Fruit fly (Drosophila melanogaster) whole organism, embryonic: ENCODE results near the gene flfl.

Experiments
- Asciz ChIP-seq: fragments of 200-800 bp; sonication (Bioruptor generic); optimal IDR thresholded peaks from 2 replicates; lab custom pipeline; 2017; ENCODE audit warnings: missing biosample characterization, mild to moderate bottlenecking, missing genetic modification characterization, missing genetic modification reagents
- Atf6 ChIP-seq: fragments of 200-800 bp; sonication (Bioruptor generic); IDR thresholded peaks from 2 replicates; pipeline ENCODE4 v1.3.6; 2022; ENCODE audit warnings: missing biosample characterization, missing genetic modification characterization
- Awh ChIP-seq: fragments of 200-800 bp; sonication (Bioruptor generic); IDR thresholded peaks from 2 replicates; pipeline ENCODE4, ENCODE4 v1.3.6; 2022; ENCODE audit warnings: missing biosample characterization, missing genetic modification characterization
- B-H2 ChIP-seq: fragments of 200-800 bp; sonication (Bioruptor generic); optimal IDR thresholded peaks from 2 replicates; lab custom pipeline; 2018; ENCODE audit warnings: missing biosample characterization, mild to moderate bottlenecking, missing genetic modification characterization
- CG10321 ChIP-seq: fragments of 200-800 bp; sonication (Bioruptor generic); IDR thresholded peaks from 2 replicates; pipeline ENCODE4 v1.3.6; 2022; ENCODE audit warnings: missing biosample characterization, missing genetic modification characterization
- CG10543 ChIP-seq: fragments of 200-800 bp; sonication (Bioruptor generic); optimal IDR thresholded peaks from 3 replicates; lab custom pipeline; 2017; ENCODE audit warnings: missing biosample characterization, mild to moderate bottlenecking, missing genetic modification characterization, moderate library complexity
- CG11696 ChIP-seq: fragments of 200-800 bp; sonication (Bioruptor generic); IDR thresholded peaks from 2 replicates; pipeline ENCODE4 v1.3.6; 2022; ENCODE audit warnings: missing biosample characterization, missing genetic modification characterization
- CG12299 ChIP-seq: fragments of 200-800 bp; sonication (Bioruptor generic); optimal IDR thresholded peaks from 2 replicates; lab custom pipeline; 2018; ENCODE audit warnings: missing biosample characterization, mild to moderate bottlenecking, missing genetic modification characterization
- CG13123 ChIP-seq: fragments of 200-800 bp; sonication (Bioruptor generic); optimal IDR thresholded peaks from 2 replicates; lab custom pipeline; 2016; ENCODE audit warnings: missing biosample characterization, missing genetic modification characterization
- CG13287 ChIP-seq: fragments of 200-800 bp; sonication (Bioruptor generic); IDR thresholded peaks from 2 replicates; pipeline ENCODE4 v1.3.6; 2022; ENCODE audit warnings: missing biosample characterization, missing genetic modification characterization; ENCODE audit not compliant: partially characterized antibody
- CG13424 ChIP-seq: fragments of 200-800 bp; sonication (Bioruptor generic); optimal IDR thresholded peaks from 2 replicates; lab custom pipeline; 2019; ENCODE audit warnings: missing biosample characterization, mild to moderate bottlenecking, missing genetic modification characterization, moderate library complexity
- CG1529 ChIP-seq: fragments of 200-800 bp; sonication (Bioruptor generic); optimal IDR thresholded peaks from 3 replicates; lab custom pipeline; 2018; ENCODE audit warnings: missing biosample characterization, missing genetic modification characterization
- CG17829 ChIP-seq: fragments of 200-800 bp; optimal IDR thresholded peaks from 2 replicates; lab custom pipeline; 2019; ENCODE audit warnings: missing biosample characterization, mild to moderate bottlenecking, missing genetic modification characterization, moderate library complexity
- CG1792 ChIP-seq: fragments of 200-800 bp; sonication (Bioruptor generic); optimal IDR thresholded peaks from 2 replicates; lab custom pipeline; 2016; ENCODE audit warnings: missing biosample characterization, missing genetic modification characterization
- CG32532 ChIP-seq: fragments of 200-800 bp; sonication (Bioruptor generic); IDR thresholded peaks from 2 replicates; pipeline ENCODE4 v1.3.6; 2022; ENCODE audit warnings: missing biosample characterization, missing genetic modification characterization
- CG3726 ChIP-seq: fragments of 200-800 bp; sonication (Bioruptor generic); IDR thresholded peaks from 3 replicates; pipeline ENCODE4, ENCODE4 v1.3.6; 2022; ENCODE audit warnings: missing biosample characterization, missing genetic modification characterization
- CG4282 ChIP-seq: fragments of 200-800 bp; sonication (Bioruptor generic); optimal IDR thresholded peaks from 2 replicates; lab custom pipeline; 2016; ENCODE audit warnings: missing biosample characterization, missing genetic modification characterization
- CG4820 ChIP-seq: fragments of 200-800 bp; sonication (Bioruptor generic); optimal IDR thresholded peaks from 3 replicates; lab custom pipeline; 2016; ENCODE audit warnings: missing biosample characterization, missing genetic modification characterization
- CG7271 ChIP-seq: fragments of 200-800 bp; sonication (Bioruptor generic); optimal IDR thresholded peaks from 2 replicates; lab custom pipeline; 2018; ENCODE audit warnings: missing biosample characterization, mild to moderate bottlenecking, missing genetic modification characterization, moderate library complexity
- CG7786 ChIP-seq: fragments of 200-800 bp; sonication (Bioruptor generic); optimal IDR thresholded peaks from 2 replicates; lab custom pipeline; 2016; ENCODE audit warnings: missing biosample characterization, missing genetic modification characterization
- CG9876 ChIP-seq: fragments of 200-800 bp; sonication (Bioruptor generic); optimal IDR thresholded peaks from 2 replicates; lab custom pipeline; 2016; ENCODE audit warnings: missing biosample characterization, missing genetic modification characterization
- CHES-1-like ChIP-seq: fragments of 200-800 bp; sonication (Bioruptor generic); optimal IDR thresholded peaks from 2 replicates; lab custom pipeline; 2016; ENCODE audit warnings: missing biosample characterization, missing genetic modification characterization
- CTCF ChIP-seq: fragments of 200-800 bp; sonication (Bioruptor generic); optimal IDR thresholded peaks from 2 replicates; lab custom pipeline; 2017; ENCODE audit warnings: missing biosample characterization, mild to moderate bottlenecking, missing genetic modification characterization, moderate library complexity
- Deaf1 ChIP-seq: fragments of 200-800 bp; optimal IDR thresholded peaks from 3 replicates; lab custom pipeline; 2019; ENCODE audit warnings: missing biosample characterization, mild to moderate bottlenecking, missing genetic modification characterization, moderate library complexity
- GATAe ChIP-seq: fragments of 200-800 bp; sonication (Bioruptor generic); conservative IDR thresholded peaks from 2 replicates; pipeline ENCODE4 v1.3.6; 2022; ENCODE audit warnings: missing biosample characterization, missing genetic modification characterization
- HHEX ChIP-seq: fragments of 200-800 bp; sonication (Bioruptor generic); optimal IDR thresholded peaks from 3 replicates; lab custom pipeline; 2017; ENCODE audit warnings: missing biosample characterization, mild to moderate bottlenecking, missing genetic modification characterization, missing genetic modification reagents
- Hmr ChIP-seq: fragments of 200-800 bp; sonication (Bioruptor generic); optimal IDR thresholded peaks from 3 replicates; lab custom pipeline; 2017; ENCODE audit warnings: mild to moderate bottlenecking, missing biosample characterization, missing genetic modification reagents, missing genetic modification characterization
- Hmx ChIP-seq: fragments of 200-800 bp; sonication (Bioruptor generic); optimal IDR thresholded peaks from 2 replicates; lab custom pipeline; 2016; ENCODE audit warnings: missing biosample characterization, missing genetic modification characterization
- Lpt ChIP-seq: fragments of >200 bp; optimal IDR thresholded peaks from 2 replicates; lab custom pipeline; 2018; ENCODE audit warnings: missing biosample characterization, missing genetic modification characterization
- Mrtf ChIP-seq: fragments of 200-800 bp; sonication (Bioruptor generic); IDR thresholded peaks from 3 replicates; pipeline ENCODE4 v1.3.6; 2022; ENCODE audit warnings: missing biosample characterization, missing genetic modification characterization
- NC2α ChIP-seq: fragments of 200-800 bp; sonication (Bioruptor generic); optimal IDR thresholded peaks from 2 replicates; lab custom pipeline; 2016; ENCODE audit warnings: missing biosample characterization, missing genetic modification characterization
- Neu2 ChIP-seq: fragments of 200-800 bp; sonication (Bioruptor generic); optimal IDR thresholded peaks from 3 replicates; lab custom pipeline; 2016; ENCODE audit warnings: missing biosample characterization, missing genetic modification characterization, borderline replicate concordance
- Nf-YA ChIP-seq: fragments of 200-800 bp; sonication (Bioruptor generic); IDR thresholded peaks from 2 replicates; pipeline ENCODE4 v1.3.6; 2022; ENCODE audit warnings: missing biosample characterization, missing genetic modification characterization
- Oli ChIP-seq: fragments of 200-800 bp; sonication (Bioruptor generic); optimal IDR thresholded peaks from 2 replicates; lab custom pipeline; 2018; ENCODE audit warnings: missing biosample characterization, mild to moderate bottlenecking, missing genetic modification characterization, moderate library complexity
- ab ChIP-seq: fragments of 200-800 bp; sonication (Bioruptor generic); optimal IDR thresholded peaks from 2 replicates; lab custom pipeline; 2016; ENCODE audit warnings: missing biosample characterization, missing genetic modification characterization
- ash1 ChIP-seq: fragments of 200-800 bp; sonication (Bioruptor generic); optimal IDR thresholded peaks from 2 replicates; lab custom pipeline; 2018; ENCODE audit warnings: missing biosample characterization, mild to moderate bottlenecking, missing genetic modification characterization
- btn ChIP-seq: fragments of 200-800 bp; sonication (Bioruptor generic); optimal IDR thresholded peaks from 2 replicates; lab custom pipeline; 2016; ENCODE audit warnings: missing biosample characterization, missing genetic modification characterization
- croc ChIP-seq: fragments of 200-800 bp; sonication (Bioruptor generic); conservative IDR thresholded peaks from 3 replicates; pipeline ENCODE4 v1.3.6; 2022; ENCODE audit warnings: missing biosample characterization, missing genetic modification characterization
- crol ChIP-seq: fragments of 200-800 bp; sonication (Bioruptor generic); IDR thresholded peaks from 2 replicates; pipeline ENCODE4 v1.3.6; 2022; ENCODE audit warnings: missing biosample characterization, missing genetic modification characterization
- crp ChIP-seq, 2 experiments: fragments of 200-800 bp; sonication (Bioruptor generic); optimal IDR thresholded peaks; 2 replicates in 1 of 2; 3 replicates in 1 of 2; lab custom pipeline; 2017; ENCODE audit warnings: missing biosample characterization in 2 of 2, missing genetic modification characterization in 2 of 2, mild to moderate bottlenecking in 1 of 2, moderate library complexity in 1 of 2
- dmrt99B ChIP-seq: fragments of 200-800 bp; sonication (Bioruptor generic); optimal IDR thresholded peaks from 2 replicates; lab custom pipeline; 2018; ENCODE audit warnings: missing biosample characterization, mild to moderate bottlenecking, missing genetic modification characterization, moderate library complexity
- ems ChIP-seq: fragments of 200-800 bp; sonication (Bioruptor generic); optimal IDR thresholded peaks from 3 replicates; lab custom pipeline; 2016; ENCODE audit warnings: missing biosample characterization, missing genetic modification characterization
- fru ChIP-seq: fragments of >200 bp; optimal IDR thresholded peaks from 2 replicates; lab custom pipeline; 2017
- h ChIP-seq: fragments of >200 bp; optimal IDR thresholded peaks from 2 replicates; lab custom pipeline; 2017
- luna ChIP-seq: fragments of 200-800 bp; sonication (Bioruptor generic); optimal IDR thresholded peaks from 2 replicates; lab custom pipeline; 2016; ENCODE audit warnings: missing biosample characterization, missing genetic modification characterization
- nau ChIP-seq: fragments of 200-800 bp; sonication (Bioruptor generic); optimal IDR thresholded peaks from 3 replicates; lab custom pipeline; 2017; ENCODE audit warnings: missing biosample characterization, mild to moderate bottlenecking, missing genetic modification characterization, missing genetic modification reagents
- nerfin-2 ChIP-seq: fragments of 200-800 bp; sonication (Bioruptor generic); IDR thresholded peaks from 2 replicates; pipeline ENCODE4 v1.3.6; 2022; ENCODE audit warnings: missing biosample characterization, missing genetic modification characterization; ENCODE audit not compliant: partially characterized antibody
- p53 ChIP-seq: fragments of 200-800 bp; sonication (Bioruptor generic); optimal IDR thresholded peaks from 2 replicates; lab custom pipeline; 2016; ENCODE audit warnings: missing biosample characterization, missing genetic modification characterization
- pfk ChIP-seq: fragments of 200-800 bp; sonication (Bioruptor generic); optimal IDR thresholded peaks from 2 replicates; lab custom pipeline; 2018; ENCODE audit warnings: missing biosample characterization, mild to moderate bottlenecking, missing genetic modification characterization, moderate library complexity
- slou ChIP-seq: fragments of 200-800 bp; sonication (Bioruptor generic); optimal IDR thresholded peaks from 3 replicates; lab custom pipeline; 2016; ENCODE audit warnings: missing biosample characterization, missing genetic modification characterization
- toy ChIP-seq: fragments of 200-800 bp; sonication (Bioruptor generic); IDR thresholded peaks from 2 replicates; pipeline ENCODE4 v1.3.6; 2022; ENCODE audit warnings: missing biosample characterization, missing genetic modification characterization
- twi ChIP-seq: fragments of 200-800 bp; optimal IDR thresholded peaks from 2 replicates; lab custom pipeline; 2019; ENCODE audit warnings: missing biosample characterization, mild to moderate bottlenecking, missing genetic modification characterization, moderate library complexity

Gene flfl

DNA sequence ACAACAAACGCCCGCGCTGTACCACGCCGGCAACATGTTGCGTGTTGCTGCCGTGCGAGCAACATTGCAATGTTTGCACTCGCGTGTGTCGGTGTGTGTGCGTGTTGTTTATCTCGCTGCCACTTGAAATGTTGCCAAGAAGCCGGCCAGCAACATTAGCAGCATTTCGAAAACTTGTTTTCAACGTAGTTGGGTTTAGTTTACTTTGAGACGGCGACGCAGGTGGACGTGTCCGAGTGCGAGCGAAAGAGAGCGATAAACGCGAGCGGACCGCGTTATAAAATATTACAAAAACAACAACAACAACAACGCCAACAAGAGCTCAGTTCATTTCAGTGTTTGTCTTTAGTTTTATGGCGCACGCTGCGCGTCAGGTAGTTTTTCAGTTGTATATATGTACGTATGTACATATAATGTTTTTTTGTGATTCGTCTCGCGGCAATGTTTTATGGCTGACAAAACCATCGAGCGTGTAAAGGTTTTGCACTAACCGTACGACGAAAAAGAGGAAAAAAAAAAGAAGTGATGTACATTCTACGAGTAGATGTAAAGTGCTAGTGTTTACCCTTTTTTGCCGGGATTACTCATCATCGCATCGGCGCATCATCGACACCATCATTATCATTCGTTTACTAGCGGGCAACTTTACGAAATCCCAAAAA, 31.4 kb downstream of the flfl start, which contains the start of gene kmr:
Gene kmr (plus strand): TSS at position 196 of the 662 bp plus-strand sequence.
- peak; percentile 19 for TF ChIP-seq CG7271
- TF ChIP-seq ash1 (GFP tag; lab: Kevin White, UChicago): no peak
- no peak for TF ChIP-seq CG1529 (GFP tag; lab: Kevin White, UChicago)
- no peak for TF ChIP-seq pfk (GFP tag; lab: Kevin White, UChicago)
- TF ChIP-seq h (lab: Kevin White, UChicago): no peak
- peak; percentile 39 for TF ChIP-seq dmrt99B (tag; lab: Kevin White, UChicago)
- TF ChIP-seq CG13287 (GFP tag; lab: Robert Waterston, UW): peak; percentile 65; the same call in 1 of the 2 replicates
- TF ChIP-seq luna (GFP tag; lab: Kevin White, UChicago): no peak
- TF ChIP-seq HHEX (GFP tag; lab: Kevin White, UChicago): peak; percentile 62
- peak; percentile 32 for TF ChIP-seq Hmr
- TF ChIP-seq nerfin-2 (GFP tag; lab: Robert Waterston, UW): peak; percentile 14; the same call in 1 of the 2 replicates
- no peak for TF ChIP-seq CHES-1-like (GFP tag; lab: Kevin White, UChicago)
- peak; percentile 72 for TF ChIP-seq nau
- no peak for TF ChIP-seq Nf-YA (GFP tag; lab: Robert Waterston, UW)
- TF ChIP-seq btn (GFP tag; lab: Kevin White, UChicago): no peak
- TF ChIP-seq Oli: no peak
- TF ChIP-seq CG10543 (GFP tag; lab: Kevin White, UChicago): peak; percentile 86
- TF ChIP-seq B-H2 (GFP tag; lab: Kevin White, UChicago): peak; percentile 67
- TF ChIP-seq CG13123 (GFP tag; lab: Kevin White, UChicago): no peak
- TF ChIP-seq Atf6 (GFP tag; lab: Robert Waterston, UW): peak; percentile 27; the same call in 1 of the 2 replicates
- no peak for TF ChIP-seq crol
- TF ChIP-seq CG10321 (GFP tag; lab: Robert Waterston, UW): no peak
- TF ChIP-seq CG7786 (GFP tag; lab: Kevin White, UChicago): no peak
- no peak for TF ChIP-seq twi (tag; lab: Kevin White, UChicago)
- TF ChIP-seq CG1792: no peak
- TF ChIP-seq Deaf1 (tag; lab: Kevin White, UChicago): peak; percentile 62
- TF ChIP-seq GATAe (GFP tag; lab: Robert Waterston, UW): no peak; the same call in 1 of the 2 replicates
- TF ChIP-seq CG9876 (GFP tag; lab: Kevin White, UChicago): peak; percentile 3
- TF ChIP-seq CG13424 (tag; lab: Kevin White, UChicago): no peak
- peak; percentile 64 for TF ChIP-seq Asciz
- peak; percentile 41 for TF ChIP-seq CG17829 (tag; lab: Kevin White, UChicago)
- TF ChIP-seq croc (GFP tag; lab: Robert Waterston, UW): no peak
- TF ChIP-seq fru (lab: Kevin White, UChicago): no peak
- TF ChIP-seq CTCF: peak; percentile 37
- no peak for TF ChIP-seq slou
- TF ChIP-seq p53 (GFP tag; lab: Kevin White, UChicago): no peak
- TF ChIP-seq CG12299 (tag; lab: Kevin White, UChicago): peak; percentile 56
- TF ChIP-seq Hmx (GFP tag; lab: Kevin White, UChicago): no peak
- TF ChIP-seq Neu2 (GFP tag; lab: Kevin White, UChicago): no peak
- TF ChIP-seq CG32532 (GFP tag; lab: Robert Waterston, UW): no peak
- TF ChIP-seq Awh: peak; percentile 51; the same call in 1 of the 2 replicates
- TF ChIP-seq Lpt (GFP tag; lab: Kevin White, UChicago): no peak
- TF ChIP-seq crp (GFP tag; optimal IDR thresholded peaks at IDR 0.05; lab: Kevin White, UChicago): no peak
- TF ChIP-seq NC2α: peak; percentile 12
- no peak; the same call in 1 of the 2 replicates for TF ChIP-seq CG11696 (GFP tag; lab: Robert Waterston, UW)
- peak; percentile 14 for TF ChIP-seq CG4282 (GFP tag; lab: Kevin White, UChicago)
- TF ChIP-seq CG4820 (GFP tag; lab: Kevin White, UChicago): no peak
- TF ChIP-seq CG3726: no peak
- TF ChIP-seq ems (GFP tag; lab: Kevin White, UChicago): no peak
- no peak for TF ChIP-seq Mrtf (GFP tag; lab: Robert Waterston, UW)
- TF ChIP-seq ab (GFP tag; lab: Kevin White, UChicago): no peak
- TF ChIP-seq toy (GFP tag; lab: Robert Waterston, UW): no peak
